Worm (Caenorhabditis elegans) whole organism, L1 larva: Measurements from ENCODE around the gene nhr-110.

Source experiments
- C16A3.4 ChIP-seq: fragments of 150-350 bp; optimal IDR thresholded peaks from 2 replicates; lab custom pipeline; 2014; ENCODE audit warnings: missing biosample characterization, missing genetic modification characterization
- F16B12.6 ChIP-seq: fragments of 150-350 bp; optimal IDR thresholded peaks from 2 replicates; lab custom pipeline; 2014; ENCODE audit warnings: missing biosample characterization, missing genetic modification characterization
- elt-2 ChIP-seq: sonication (generic microtip); optimal IDR thresholded peaks from 2 replicates; lab custom pipeline; 2016; ENCODE audit warnings: missing genetic modification characterization, mild to moderate bottlenecking, inconsistent platforms, missing compliant biosample characterization, missing genetic modification reagents
- ets-5 ChIP-seq: fragments of 200-800 bp; sonication (Bioruptor generic); IDR thresholded peaks from 2 replicates; pipeline ENCODE4 v1.3.6; 2022; ENCODE audit warnings: missing genetic modification characterization, missing compliant biosample characterization
- lin-13 ChIP-seq: fragments of 150-350 bp; optimal IDR thresholded peaks from 2 replicates; lab custom pipeline; 2014; ENCODE audit warnings: missing biosample characterization, missing genetic modification reagents, missing genetic modification characterization
- mep-1 ChIP-seq: fragments of 150-350 bp; optimal IDR thresholded peaks from 2 replicates; lab custom pipeline; 2014; ENCODE audit warnings: missing biosample characterization, missing genetic modification characterization
- nhr-11 ChIP-seq: fragments of 150-350 bp; optimal IDR thresholded peaks from 2 replicates; lab custom pipeline; 2014; ENCODE audit warnings: missing biosample characterization, missing genetic modification characterization
- nhr-12 ChIP-seq: sonication (generic microtip); optimal IDR thresholded peaks from 2 replicates; lab custom pipeline; 2017; ENCODE audit warnings: missing biosample characterization, missing genetic modification characterization
- nhr-76 ChIP-seq: sonication (generic microtip); optimal IDR thresholded peaks from 2 replicates; lab custom pipeline; 2017; ENCODE audit warnings: missing biosample characterization, missing genetic modification characterization
- unc-86 ChIP-seq: sonication (generic microtip); optimal IDR thresholded peaks from 2 replicates; lab custom pipeline; 2016; ENCODE audit warnings: missing genetic modification characterization, missing compliant biosample characterization
- xbp-1 ChIP-seq: sonication (generic microtip); optimal IDR thresholded peaks from 2 replicates; lab custom pipeline; 2016; ENCODE audit warnings: missing genetic modification characterization, missing compliant biosample characterization
- zag-1 ChIP-seq: fragments of 150-350 bp; optimal IDR thresholded peaks from 2 replicates; lab custom pipeline; 2014; ENCODE audit warnings: missing biosample characterization, missing genetic modification characterization
- ztf-4 ChIP-seq: fragments of 150-350 bp; optimal IDR thresholded peaks from 2 replicates; lab custom pipeline; 2014; ENCODE audit warnings: missing biosample characterization, missing genetic modification characterization

- TF ChIP-seq xbp-1 (tag; lab: Kevin White, UChicago), result no peak
- no peak for TF ChIP-seq nhr-12 (tag; lab: Kevin White, UChicago)
- no peak for TF ChIP-seq ets-5 (GFP tag; lab: Robert Waterston, UW)
- no peak for TF ChIP-seq unc-86 (tag; lab: Kevin White, UChicago)
- TF ChIP-seq ztf-4 (tag; lab: Kevin White, UChicago), result no peak
- no peak for TF ChIP-seq C16A3.4 (tag; lab: Kevin White, UChicago)
- TF ChIP-seq zag-1, result no peak
- TF ChIP-seq lin-13 (GFP tag; lab: Kevin White, UChicago), result no peak
- TF ChIP-seq nhr-11 (tag; lab: Kevin White, UChicago), result no peak
- no peak for TF ChIP-seq F16B12.6
- TF ChIP-seq elt-2 (tag; lab: Kevin White, UChicago), result no peak
- no peak for TF ChIP-seq mep-1 (tag; lab: Kevin White, UChicago)
- TF ChIP-seq nhr-76, result no peak
These were observed 15.8 kb upstream of the nhr-110 start, which contains the start of gene str-221 for ce11 chrV:1640008-1640407.
